Fruit fly (Drosophila melanogaster) whole organism, embryonic: ENCODE results near the gene SerRS.
A peak's percentile ranks its signal among the peaks of the same experiment; 100 is the strongest.

Source experiments
- Antp ChIP-seq: fragments of 200-800 bp; sonication (Bioruptor generic); optimal IDR thresholded peaks from 3 replicates; lab custom pipeline; 2016; ENCODE audit warnings: missing biosample characterization, missing genetic modification characterization
- Bdp1 ChIP-seq: fragments of 200-800 bp; sonication (Bioruptor generic); optimal IDR thresholded peaks from 3 replicates; lab custom pipeline; 2016; ENCODE audit warnings: missing biosample characterization, missing genetic modification characterization
- BtbVII ChIP-seq: fragments of 200-800 bp; sonication (Bioruptor generic); optimal IDR thresholded peaks from 3 replicates; lab custom pipeline; 2017; ENCODE audit warnings: missing biosample characterization, mild to moderate bottlenecking, missing genetic modification characterization
- CG10147 ChIP-seq: fragments of 200-800 bp; sonication (Bioruptor generic); optimal IDR thresholded peaks from 2 replicates; lab custom pipeline; 2019; ENCODE audit warnings: missing biosample characterization, mild to moderate bottlenecking, missing genetic modification characterization, moderate library complexity
- CG11504 ChIP-seq: fragments of 200-800 bp; sonication (Bioruptor generic); optimal IDR thresholded peaks from 3 replicates; lab custom pipeline; 2019; ENCODE audit warnings: missing biosample characterization, mild to moderate bottlenecking, missing genetic modification characterization, moderate library complexity
- CG12236 ChIP-seq: fragments of 200-800 bp; sonication (Bioruptor generic); optimal IDR thresholded peaks from 2 replicates; lab custom pipeline; 2016; ENCODE audit warnings: missing biosample characterization, missing genetic modification characterization
- CG12391 ChIP-seq: fragments of 200-800 bp; sonication (Bioruptor generic); optimal IDR thresholded peaks from 3 replicates; lab custom pipeline; 2018; ENCODE audit warnings: missing biosample characterization, mild to moderate bottlenecking, missing genetic modification characterization, moderate library complexity
- CG14667 ChIP-seq: fragments of 200-800 bp; sonication (Bioruptor generic); IDR thresholded peaks from 2 replicates; pipeline ENCODE4 v1.3.6; 2022; ENCODE audit warnings: missing biosample characterization, missing genetic modification characterization
- CG14965 ChIP-seq: fragments of 200-800 bp; sonication (Bioruptor generic); optimal IDR thresholded peaks from 2 replicates; lab custom pipeline; 2016; ENCODE audit warnings: missing biosample characterization, missing genetic modification characterization, borderline replicate concordance
- CG15269 ChIP-seq: fragments of 200-800 bp; sonication (Bioruptor generic); optimal IDR thresholded peaks from 2 replicates; lab custom pipeline; 2018; ENCODE audit warnings: missing biosample characterization, mild to moderate bottlenecking, missing genetic modification characterization, moderate library complexity
- CG17328 ChIP-seq: fragments of 200-800 bp; sonication (Bioruptor generic); IDR thresholded peaks from 2 replicates; pipeline ENCODE4 v1.3.6; 2022; ENCODE audit warnings: missing biosample characterization, missing genetic modification characterization
- CG17361 ChIP-seq: fragments of 200-800 bp; sonication (Bioruptor generic); IDR thresholded peaks from 3 replicates; pipeline ENCODE4 v1.3.6; 2022; ENCODE audit warnings: missing biosample characterization, missing genetic modification characterization
- CG18599 ChIP-seq: fragments of 200-800 bp; sonication (Bioruptor generic); optimal IDR thresholded peaks from 3 replicates; lab custom pipeline; 2017; ENCODE audit warnings: missing biosample characterization, missing genetic modification characterization, mild to moderate bottlenecking, moderate library complexity, missing genetic modification reagents
- CG32767 ChIP-seq: fragments of 200-800 bp; sonication (Bioruptor generic); IDR thresholded peaks from 2 replicates; pipeline ENCODE4 v1.3.6; 2022; ENCODE audit warnings: missing biosample characterization, missing genetic modification characterization
- CG34376 ChIP-seq: fragments of 200-800 bp; sonication (Bioruptor generic); optimal IDR thresholded peaks from 2 replicates; lab custom pipeline; 2018; ENCODE audit warnings: missing biosample characterization, mild to moderate bottlenecking, missing genetic modification characterization
- CG4282 ChIP-seq: fragments of 200-800 bp; sonication (Bioruptor generic); optimal IDR thresholded peaks from 2 replicates; lab custom pipeline; 2016; ENCODE audit warnings: missing biosample characterization, missing genetic modification characterization
- CG6272 ChIP-seq: fragments of 200-800 bp; sonication (Bioruptor generic); IDR thresholded peaks from 2 replicates; pipeline ENCODE4 v1.3.6; 2022; ENCODE audit warnings: missing biosample characterization, missing genetic modification characterization
- CG6654 ChIP-seq: fragments of 200-800 bp; sonication (Bioruptor generic); optimal IDR thresholded peaks from 2 replicates; lab custom pipeline; 2017; ENCODE audit warnings: missing biosample characterization, mild to moderate bottlenecking, missing genetic modification characterization
- CG6791 ChIP-seq: fragments of 200-800 bp; sonication (Bioruptor generic); IDR thresholded peaks from 3 replicates; pipeline ENCODE4 v1.3.6; 2022; ENCODE audit warnings: missing biosample characterization, missing genetic modification characterization; ENCODE audit not compliant: partially characterized antibody
- CG7357 ChIP-seq: fragments of 200-800 bp; sonication (Bioruptor generic); IDR thresholded peaks from 3 replicates; pipeline ENCODE4 v1.3.6; 2022; ENCODE audit warnings: missing biosample characterization, missing genetic modification characterization
- CG7372 ChIP-seq: fragments of 200-800 bp; sonication (Bioruptor generic); IDR thresholded peaks from 2 replicates; pipeline ENCODE4 v1.3.6; 2022; ENCODE audit warnings: missing biosample characterization, missing genetic modification characterization
- CG7839 ChIP-seq: fragments of 200-800 bp; sonication (Bioruptor generic); optimal IDR thresholded peaks from 3 replicates; lab custom pipeline; 2018; ENCODE audit warnings: missing biosample characterization, mild to moderate bottlenecking, missing genetic modification characterization, moderate library complexity
- CG9797 ChIP-seq: fragments of 200-800 bp; sonication (Bioruptor generic); optimal IDR thresholded peaks from 3 replicates; lab custom pipeline; 2018; ENCODE audit warnings: missing biosample characterization, mild to moderate bottlenecking, missing genetic modification characterization
- CG9876 ChIP-seq: fragments of 200-800 bp; sonication (Bioruptor generic); optimal IDR thresholded peaks from 2 replicates; lab custom pipeline; 2016; ENCODE audit warnings: missing biosample characterization, missing genetic modification characterization
- CG9932 ChIP-seq: fragments of 200-800 bp; sonication (Bioruptor generic); IDR thresholded peaks from 2 replicates; pipeline ENCODE4 v1.3.6; 2022; ENCODE audit warnings: missing biosample characterization, missing genetic modification characterization
- Chrac-16 ChIP-seq: fragments of 200-800 bp; sonication (Bioruptor generic); optimal IDR thresholded peaks from 3 replicates; lab custom pipeline; 2016; ENCODE audit warnings: missing biosample characterization, missing genetic modification characterization
- D ChIP-seq, 2 experiments: fragments of 200-800 bp in 1 of 2; fragments of >200 bp in 1 of 2; sonication (Bioruptor generic) in 1 of 2; optimal IDR thresholded peaks; 2 replicates in 1 of 2; 3 replicates in 1 of 2; lab custom pipeline; 2017; ENCODE audit warnings: mild to moderate bottlenecking in 1 of 2, missing biosample characterization in 1 of 2, missing genetic modification characterization in 1 of 2, missing genetic modification reagents in 1 of 2
- Doc3 ChIP-seq: fragments of 200-800 bp; sonication (Bioruptor generic); IDR thresholded peaks from 3 replicates; pipeline ENCODE4 v1.3.6; 2022; ENCODE audit warnings: missing biosample characterization, missing genetic modification characterization; ENCODE audit not compliant: partially characterized antibody
- Dref ChIP-seq: fragments of 200-800 bp; sonication (Bioruptor generic); IDR thresholded peaks from 2 replicates; pipeline ENCODE4 v1.3.6; 2022; ENCODE audit warnings: missing biosample characterization, missing genetic modification characterization
- Drgx ChIP-seq: fragments of 200-800 bp; sonication (Bioruptor generic); IDR thresholded peaks from 2 replicates; pipeline ENCODE4 v1.3.6; 2022; ENCODE audit warnings: missing biosample characterization, missing genetic modification characterization
- HLH3B ChIP-seq: fragments of 200-800 bp; sonication (Bioruptor generic); IDR thresholded peaks from 2 replicates; pipeline ENCODE4 v1.3.6; 2022; ENCODE audit warnings: missing biosample characterization, missing genetic modification characterization
- Hr39 ChIP-seq: fragments of >200 bp; optimal IDR thresholded peaks from 2 replicates; lab custom pipeline; 2017
- MESR4 ChIP-seq: fragments of 200-800 bp; sonication (Bioruptor generic); optimal IDR thresholded peaks from 2 replicates; lab custom pipeline; 2018; ENCODE audit warnings: missing biosample characterization, mild to moderate bottlenecking, missing genetic modification characterization, moderate library complexity
- Mad ChIP-seq: fragments of 200-800 bp; sonication (Bioruptor generic); optimal IDR thresholded peaks from 2 replicates; lab custom pipeline; 2016; ENCODE audit warnings: missing biosample characterization, missing genetic modification characterization
- Med ChIP-seq: fragments of 200-800 bp; sonication (Bioruptor generic); peaks from one replicate; lab custom pipeline; 2016; ENCODE audit warnings: missing biosample characterization, missing genetic modification characterization, mild to moderate bottlenecking, inconsistent platforms, moderate library complexity
- NC2α ChIP-seq: fragments of 200-800 bp; sonication (Bioruptor generic); optimal IDR thresholded peaks from 2 replicates; lab custom pipeline; 2016; ENCODE audit warnings: missing biosample characterization, missing genetic modification characterization
- Neu2 ChIP-seq: fragments of 200-800 bp; sonication (Bioruptor generic); optimal IDR thresholded peaks from 3 replicates; lab custom pipeline; 2016; ENCODE audit warnings: missing biosample characterization, missing genetic modification characterization, borderline replicate concordance
- Optix ChIP-seq: fragments of 200-800 bp; sonication (Bioruptor generic); IDR thresholded peaks from 3 replicates; pipeline ENCODE4 v1.3.6; 2022; ENCODE audit warnings: missing biosample characterization, missing genetic modification characterization
- Rfx ChIP-seq: fragments of 200-800 bp; sonication (Bioruptor generic); IDR thresholded peaks from 2 replicates; pipeline ENCODE4 v1.3.6; 2022; ENCODE audit warnings: missing biosample characterization, missing genetic modification characterization
- Xrp1 ChIP-seq: fragments of 200-800 bp; sonication (Bioruptor generic); IDR thresholded peaks from 2 replicates; pipeline ENCODE4 v1.3.6; 2022; ENCODE audit warnings: missing biosample characterization, missing genetic modification characterization
- cg ChIP-seq: fragments of 200-800 bp; sonication (Bioruptor generic); optimal IDR thresholded peaks from 3 replicates; lab custom pipeline; 2019; ENCODE audit warnings: missing biosample characterization, mild to moderate bottlenecking, missing genetic modification characterization, moderate library complexity
- crc ChIP-seq: fragments of 200-800 bp; sonication (Bioruptor generic); optimal IDR thresholded peaks from 2 replicates; lab custom pipeline; 2016; ENCODE audit warnings: missing biosample characterization, missing genetic modification characterization
- dmrt99B ChIP-seq: fragments of 200-800 bp; sonication (Bioruptor generic); optimal IDR thresholded peaks from 2 replicates; lab custom pipeline; 2018; ENCODE audit warnings: missing biosample characterization, mild to moderate bottlenecking, missing genetic modification characterization, moderate library complexity
- en ChIP-seq: fragments of 200-800 bp; sonication (Bioruptor generic); optimal IDR thresholded peaks from 2 replicates; lab custom pipeline; 2016; ENCODE audit warnings: missing biosample characterization, missing genetic modification characterization
- gro ChIP-seq: fragments of 200-800 bp; sonication (Bioruptor generic); optimal IDR thresholded peaks from 2 replicates; lab custom pipeline; 2016; ENCODE audit warnings: missing biosample characterization, missing genetic modification characterization
- mirr ChIP-seq: fragments of 200-800 bp; sonication (Bioruptor generic); optimal IDR thresholded peaks from 3 replicates; lab custom pipeline; 2018; ENCODE audit warnings: missing biosample characterization, mild to moderate bottlenecking, missing genetic modification characterization
- nerfin-2 ChIP-seq: fragments of 200-800 bp; sonication (Bioruptor generic); IDR thresholded peaks from 2 replicates; pipeline ENCODE4 v1.3.6; 2022; ENCODE audit warnings: missing biosample characterization, missing genetic modification characterization; ENCODE audit not compliant: partially characterized antibody
- row ChIP-seq: fragments of 200-800 bp; sonication (Bioruptor generic); IDR thresholded peaks from 3 replicates; pipeline ENCODE4 v1.3.6; 2022; ENCODE audit warnings: missing biosample characterization, missing genetic modification characterization
- scrt ChIP-seq: fragments of 200-800 bp; sonication (Bioruptor generic); optimal IDR thresholded peaks from 2 replicates; lab custom pipeline; 2018; ENCODE audit warnings: missing biosample characterization, mild to moderate bottlenecking, missing genetic modification characterization, moderate library complexity
- seq ChIP-seq: fragments of 200-800 bp; sonication (Bioruptor generic); IDR thresholded peaks from 2 replicates; pipeline ENCODE4 v1.3.6; 2022; ENCODE audit warnings: missing biosample characterization, missing genetic modification characterization
- stwl ChIP-seq: fragments of 200-800 bp; sonication (Bioruptor generic); optimal IDR thresholded peaks from 3 replicates; lab custom pipeline; 2018; ENCODE audit warnings: missing biosample characterization, mild to moderate bottlenecking, missing genetic modification characterization, moderate library complexity
- zfh1 ChIP-seq: fragments of 200-800 bp; sonication (Bioruptor generic); IDR thresholded peaks from 3 replicates; pipeline ENCODE4 v1.3.6; 2022; ENCODE audit warnings: missing biosample characterization, missing genetic modification characterization

SerRS gene

DNA sequence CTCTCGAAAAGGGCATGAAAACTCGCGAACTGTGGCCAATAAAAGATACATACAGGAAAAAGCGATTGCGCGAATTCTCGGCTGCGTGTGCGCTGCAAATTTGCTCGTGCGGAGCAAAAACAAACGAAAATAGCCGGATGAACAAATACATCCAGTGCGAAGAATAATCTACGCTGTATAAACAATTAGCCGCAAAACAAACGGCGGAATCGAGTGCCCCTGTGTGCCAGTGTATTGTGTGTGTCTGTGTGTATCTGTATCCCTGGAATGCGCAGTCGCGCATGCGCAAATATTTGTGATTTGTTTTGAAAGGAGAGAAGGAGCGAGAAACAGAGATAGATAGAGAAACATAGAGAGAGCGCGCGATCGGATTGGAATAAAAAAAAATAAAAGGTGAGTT, 37.6 kb downstream of the SerRS start (continued):
- no peak for TF ChIP-seq mirr (GFP tag; lab: Kevin White, UChicago)
- no peak for TF ChIP-seq Dref
- no peak for TF ChIP-seq CG10147
- TF ChIP-seq CG17328 (GFP tag; lab: Robert Waterston, UW) = no peak
- TF ChIP-seq dmrt99B (tag; lab: Kevin White, UChicago) = no peak
- TF ChIP-seq en = no peak
- TF ChIP-seq CG9797 (GFP tag; lab: Kevin White, UChicago) = no peak
- no peak for TF ChIP-seq CG14965 (GFP tag; lab: Kevin White, UChicago)
- no peak for TF ChIP-seq CG7372
- no peak for TF ChIP-seq nerfin-2 (GFP tag; lab: Robert Waterston, UW)
- no peak for TF ChIP-seq CG18599 (GFP tag; lab: Kevin White, UChicago)
- TF ChIP-seq row (GFP tag; lab: Robert Waterston, UW) = no peak
- peak; percentile 41 for TF ChIP-seq D (optimal IDR thresholded peaks at IDR 0.05; lab: Kevin White, UChicago)
- no peak for TF ChIP-seq D (GFP tag; optimal IDR thresholded peaks at IDR 0.05; lab: Kevin White, UChicago)
- TF ChIP-seq CG34376 (GFP tag; lab: Kevin White, UChicago) = no peak
- no peak for TF ChIP-seq BtbVII (GFP tag; lab: Kevin White, UChicago)
- TF ChIP-seq CG14667 (GFP tag; lab: Robert Waterston, UW) = no peak
- peak; percentile 23 for TF ChIP-seq cg (GFP tag; lab: Kevin White, UChicago)
- TF ChIP-seq Mad (GFP tag; lab: Kevin White, UChicago) = no peak
- TF ChIP-seq CG11504 = no peak
- TF ChIP-seq CG9932 = no peak
- no peak for TF ChIP-seq gro (GFP tag; lab: Kevin White, UChicago)
- no peak for TF ChIP-seq CG17361 (GFP tag; lab: Robert Waterston, UW)
- TF ChIP-seq CG6791 (GFP tag; lab: Robert Waterston, UW) = peak; percentile 5; the same call in 1 of the 3 replicates
- no peak for TF ChIP-seq Bdp1 (GFP tag; lab: Kevin White, UChicago)
- no peak for TF ChIP-seq crc (GFP tag; lab: Kevin White, UChicago)
- TF ChIP-seq seq = no peak
- TF ChIP-seq Hr39 (lab: Kevin White, UChicago) = no peak
- TF ChIP-seq CG9876 = no peak
- TF ChIP-seq Med (GFP tag; lab: Kevin White, UChicago) = peak; percentile 3
- no peak for TF ChIP-seq NC2α (GFP tag; lab: Kevin White, UChicago)
- TF ChIP-seq CG15269 (tag; lab: Kevin White, UChicago) = no peak
- no peak for TF ChIP-seq CG12391 (tag; lab: Kevin White, UChicago)
- no peak for TF ChIP-seq Antp (GFP tag; lab: Kevin White, UChicago)
- no peak for TF ChIP-seq CG7839 (tag; lab: Kevin White, UChicago)
- TF ChIP-seq CG7357 (GFP tag; lab: Robert Waterston, UW) = no peak
- no peak for TF ChIP-seq stwl (tag; lab: Kevin White, UChicago)
- TF ChIP-seq zfh1 (GFP tag; lab: Robert Waterston, UW) = peak; percentile 30; the same call in 1 of the 3 replicates
- TF ChIP-seq CG4282 = no peak
- no peak for TF ChIP-seq CG6272 (GFP tag; lab: Robert Waterston, UW)
- TF ChIP-seq Rfx (GFP tag; lab: Robert Waterston, UW) = no peak
- no peak for TF ChIP-seq MESR4 (GFP tag; lab: Kevin White, UChicago)
- no peak for TF ChIP-seq Chrac-16 (GFP tag; lab: Kevin White, UChicago)
- TF ChIP-seq Neu2 (GFP tag; lab: Kevin White, UChicago) = no peak
- TF ChIP-seq Doc3 (GFP tag; lab: Robert Waterston, UW) = no peak
- TF ChIP-seq Drgx (GFP tag; lab: Robert Waterston, UW) = no peak
- TF ChIP-seq scrt (GFP tag; lab: Kevin White, UChicago) = no peak
- 0 out of 2 replicates have a peak, but pooled peaks have one; percentile 36 for TF ChIP-seq CG32767 (GFP tag; lab: Robert Waterston, UW)
- TF ChIP-seq CG6654 (GFP tag; lab: Kevin White, UChicago) = no peak
- TF ChIP-seq Xrp1 (GFP tag; lab: Robert Waterston, UW) = no peak
- no peak for TF ChIP-seq Optix
- no peak for TF ChIP-seq CG12236 (GFP tag; lab: Kevin White, UChicago)
- no peak for TF ChIP-seq HLH3B (GFP tag; lab: Robert Waterston, UW)
